Worm (Caenorhabditis elegans): Measurements from ENCODE around the gene eor-2.
A peak's percentile ranks its signal among the peaks of the same experiment; 100 is the strongest.

The eor-2 gene

ce11 chrX:14610093-14610763 is 7.4 kb downstream of the eor-2 start (continued):
- TF ChIP-seq unc-130 (GFP tag; optimal IDR thresholded peaks at IDR 0.05) = no peak

DNA sequence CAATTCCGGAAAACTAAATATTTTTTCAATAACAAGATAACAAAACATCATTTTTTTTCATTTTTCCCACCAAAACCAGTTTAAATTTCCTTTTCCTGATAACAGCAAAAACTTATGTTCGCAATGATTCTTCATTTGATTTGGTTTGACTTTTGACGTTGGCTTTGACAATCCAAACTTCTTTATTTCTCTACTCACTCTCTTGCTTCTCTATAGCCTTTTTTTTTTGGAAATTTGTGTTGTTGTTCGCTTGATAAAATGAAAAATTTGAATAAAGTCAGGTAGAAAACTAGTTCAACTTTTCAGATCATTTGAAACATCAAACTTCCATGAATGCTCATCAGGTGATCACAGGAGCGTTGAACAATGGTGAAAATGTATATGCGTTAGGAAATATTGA is 8.3 kb downstream of the eor-2 start, which contains the start of gene rbc-1:
Gene rbc-1 (plus strand): TSS at position 301 of the 400 bp plus-strand sequence.
- TF ChIP-seq nhr-102 (tag; optimal IDR thresholded peaks at IDR 0.05) (no peak), daf-16 (GFP tag; optimal IDR thresholded peaks at IDR 0.05) (no peak), daf-16 (tag; optimal IDR thresholded peaks at IDR 0.05) (peak; percentile 6)

- TF ChIP-seq vab-7 (GFP tag; IDR thresholded peaks at IDR 0.05) (0 out of 2 replicates have a peak, but pooled peaks have one; percentile 4), aha-1 (tag) (peak; percentile 52), nhr-28 (tag; optimal IDR thresholded peaks at IDR 0.05) (no peak), snpc-1.2 (GFP tag; IDR thresholded peaks at IDR 0.05) (0 out of 2 replicates have a peak, but pooled peaks have one; percentile 52), F44E2.7 (GFP tag; IDR thresholded peaks at IDR 0.05) (no peak), daf-16 (GFP tag; optimal IDR thresholded peaks at IDR 0.05) (no peak), daf-16 (tag; optimal IDR thresholded peaks at IDR 0.05) (no peak)
These were observed 18.4 kb downstream of the eor-2 start for ce11 chrX:14621207-14621606.

DNA sequence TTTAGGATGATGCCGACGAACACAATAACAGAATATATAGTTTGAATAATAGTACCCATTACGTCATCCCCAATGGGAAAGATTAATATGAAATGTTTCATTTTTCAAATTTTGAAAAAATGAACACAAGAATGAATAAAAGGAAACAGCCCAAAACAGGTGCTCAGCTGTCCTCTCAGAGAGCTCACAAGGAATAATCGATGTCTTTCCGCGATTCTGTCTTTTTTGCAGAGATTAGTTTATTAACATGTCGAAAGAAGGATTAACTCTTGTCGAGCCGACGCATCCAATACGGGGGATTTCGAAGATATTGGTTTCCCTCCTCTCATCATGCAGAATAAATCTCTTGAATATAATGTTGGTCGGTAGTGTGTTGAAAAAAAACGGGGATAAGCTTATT is 26.0 kb downstream of the eor-2 start, which contains the start of gene F54E4.2:
Gene F54E4.2 (minus strand): TSS at position 101 of the 400 bp plus-strand sequence.
- TF ChIP-seq ztf-11 (tag; optimal IDR thresholded peaks at IDR 0.05) = no peak
- no peak for TF ChIP-seq nhr-102 (tag; optimal IDR thresholded peaks at IDR 0.05)
- peak in 1 of 2 experiments; percentile 51 for TF ChIP-seq unc-62 (GFP tag; optimal IDR thresholded peaks at IDR 0.05 in 1 of 2)
- no peak for TF ChIP-seq unc-62 (tag; optimal IDR thresholded peaks at IDR 0.05)
- TF ChIP-seq nhr-42 (GFP tag; IDR thresholded peaks at IDR 0.05) = no peak
- no peak for TF ChIP-seq unc-130 (GFP tag; optimal IDR thresholded peaks at IDR 0.05)

DNA sequence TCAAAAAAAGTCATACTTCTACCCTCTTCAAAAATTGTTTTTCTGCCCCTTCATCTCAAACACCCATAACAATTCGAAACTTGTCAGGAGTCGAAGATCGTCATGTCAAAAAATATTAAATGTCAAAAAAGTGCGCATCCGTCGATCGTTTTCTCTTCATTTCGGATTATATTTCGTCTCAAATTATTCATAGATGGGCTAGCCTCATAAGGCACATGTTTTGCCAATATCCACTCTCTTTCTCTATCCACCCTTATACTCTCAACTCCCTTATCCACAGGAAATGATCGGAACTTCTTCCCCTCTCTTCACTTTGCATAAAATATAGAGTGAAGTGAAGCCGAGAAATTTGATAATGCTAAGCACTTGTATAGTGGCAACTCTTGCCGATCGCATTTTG is 30.9 kb downstream of the eor-2 start:
- no peak for TF ChIP-seq dve-1 (tag; optimal IDR thresholded peaks at IDR 0.05; ENCODE audit: insufficient read depth)
- peak in 1 of 2 experiments; percentile 98 for TF ChIP-seq unc-62 (GFP tag; optimal IDR thresholded peaks at IDR 0.05 in 1 of 2)
- no peak for TF ChIP-seq unc-62 (tag; optimal IDR thresholded peaks at IDR 0.05)
- peak; percentile 27 for TF ChIP-seq fkh-10 (GFP tag; optimal IDR thresholded peaks at IDR 0.05)
- no peak for TF ChIP-seq aly-2 (tag; optimal IDR thresholded peaks at IDR 0.05)
- TF ChIP-seq Y5F2A.4 (GFP tag; optimal IDR thresholded peaks at IDR 0.05) = no peak

DNA sequence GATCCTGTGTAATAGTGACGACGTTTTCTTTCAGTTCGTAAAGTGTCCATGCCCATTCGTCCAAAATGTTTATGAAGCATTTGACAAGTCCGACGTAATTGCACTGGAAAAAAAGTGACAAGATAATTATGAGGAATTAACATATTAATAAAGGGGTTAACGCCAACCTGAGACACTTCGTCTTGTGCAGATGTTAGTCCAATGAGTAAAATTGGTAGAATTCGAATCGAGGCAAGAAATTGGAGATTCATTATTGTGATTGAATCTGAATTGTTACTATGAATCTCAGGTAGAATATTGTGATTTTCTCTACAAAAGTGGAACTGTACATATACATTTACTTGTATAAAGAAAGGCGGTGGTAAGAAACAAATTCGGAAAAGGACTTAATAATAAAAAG is 33.3 kb downstream of the eor-2 start, which contains the start of gene F54E4.3:
Gene F54E4.3 (minus strand): TSS at position 265 of the 400 bp plus-strand sequence.
- TF ChIP-seq tra-1 (GFP tag; IDR thresholded peaks at IDR 0.05) (no peak), Y75B8A.6 (GFP tag; IDR thresholded peaks at IDR 0.05) (no peak), F49E8.2 (tag; optimal IDR thresholded peaks at IDR 0.05; ENCODE audit: borderline replicate concordance) (no peak), unc-62 (GFP tag; optimal IDR thresholded peaks at IDR 0.05 in 1 of 2) (peak in 1 of 2 experiments; percentile 95), unc-62 (tag; optimal IDR thresholded peaks at IDR 0.05) (no peak)

DNA sequence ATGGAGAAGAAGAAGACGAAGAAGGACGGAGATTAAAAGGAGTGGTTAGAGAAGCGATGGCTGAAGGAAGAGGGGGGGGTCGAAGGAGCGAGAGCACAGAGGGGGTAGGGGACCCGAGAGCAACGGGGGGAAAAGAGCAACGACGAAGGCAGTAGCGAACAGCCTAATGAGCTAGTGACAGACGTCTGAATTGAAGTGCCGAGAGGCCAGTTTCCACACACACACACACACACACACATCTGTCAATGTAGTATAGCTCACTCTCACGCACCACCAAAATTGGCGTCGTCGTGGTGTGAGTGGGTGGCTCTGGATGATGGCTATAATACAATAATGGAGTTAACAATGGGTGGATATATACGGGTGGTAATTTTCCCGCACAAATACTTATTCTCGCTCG is 33.9 kb downstream of the eor-2 start:
- TF ChIP-seq ceh-82 (tag; optimal IDR thresholded peaks at IDR 0.05) = no peak
- no peak for TF ChIP-seq unc-130 (GFP tag; optimal IDR thresholded peaks at IDR 0.05)
- TF ChIP-seq unc-62 (GFP tag; optimal IDR thresholded peaks at IDR 0.05 in 1 of 2) = peak in 1 of 2 experiments; percentile 62
- TF ChIP-seq unc-62 (tag; optimal IDR thresholded peaks at IDR 0.05) = no peak
- no peak for TF ChIP-seq tag-97 (GFP tag; IDR thresholded peaks at IDR 0.05)
- no peak for TF ChIP-seq spr-3 (GFP tag; optimal IDR thresholded peaks at IDR 0.05)
- no peak for TF ChIP-seq zfp-2 (tag; optimal IDR thresholded peaks at IDR 0.05)
- TF ChIP-seq lsy-2 (tag; optimal IDR thresholded peaks at IDR 0.05) = peak in 1 of 2 experiments; percentile 46
- peak; percentile 72; the same call in 1 of the 2 replicates for TF ChIP-seq egl-43 (GFP tag; IDR thresholded peaks at IDR 0.05)
- TF ChIP-seq lir-3 (tag; optimal IDR thresholded peaks at IDR 0.05) = no peak
- peak; percentile 68; the same call in 1 of the 2 replicates for TF ChIP-seq ctbp-1 (GFP tag; IDR thresholded peaks at IDR 0.05)
- TF ChIP-seq hif-1 (tag; optimal IDR thresholded peaks at IDR 0.05) = peak in 1 of 2 experiments; percentile 34
- no peak for TF ChIP-seq mdt-29 (GFP tag; IDR thresholded peaks at IDR 0.05)
- TF ChIP-seq hmg-1.1 (GFP tag; IDR thresholded peaks at IDR 0.05) = 0 out of 2 replicates have a peak, but pooled peaks have one; percentile 44
- TF ChIP-seq daf-8 (GFP tag; IDR thresholded peaks at IDR 0.05) = no peak
- no peak for TF ChIP-seq snpc-1.2 (GFP tag; IDR thresholded peaks at IDR 0.05)
- peak; percentile 28 for TF ChIP-seq mep-1 (tag; optimal IDR thresholded peaks at IDR 0.05)
- no peak for TF ChIP-seq dmd-8 (GFP tag; IDR thresholded peaks at IDR 0.05)
- TF ChIP-seq mxl-2 (GFP tag; conservative IDR thresholded peaks at IDR 0.05) = no peak
- no peak for TF ChIP-seq rbr-2 (tag; optimal IDR thresholded peaks at IDR 0.05)
- TF ChIP-seq egl-27 (tag; optimal IDR thresholded peaks at IDR 0.05) = no peak
- no peak for TF ChIP-seq hlh-11 (tag; optimal IDR thresholded peaks at IDR 0.05)
